Fruit fly (Drosophila melanogaster) whole organism, embryonic: ENCODE data around the gene CG6294.

Experiments used
- Ada2b ChIP-seq: fragments of 200-800 bp; sonication (Bioruptor generic); IDR thresholded peaks from 2 replicates; pipeline ENCODE4 v1.3.6; 2022; ENCODE audit warnings: missing biosample characterization, missing genetic modification characterization
- Aef1 ChIP-seq: fragments of 200-800 bp; sonication (Bioruptor generic); IDR thresholded peaks from 3 replicates; pipeline ENCODE4 v1.3.6; 2022; ENCODE audit warnings: missing biosample characterization, missing genetic modification characterization
- B-H1 ChIP-seq: fragments of 200-800 bp; sonication (Bioruptor generic); IDR thresholded peaks from 3 replicates; pipeline ENCODE4 v1.3.6; 2022; ENCODE audit warnings: missing biosample characterization, missing genetic modification characterization
- CG11398 ChIP-seq: fragments of 200-800 bp; sonication (Bioruptor generic); optimal IDR thresholded peaks from 2 replicates; lab custom pipeline; 2016; ENCODE audit warnings: missing biosample characterization, missing genetic modification characterization
- CG12104 ChIP-seq: fragments of 200-800 bp; sonication (Bioruptor generic); optimal IDR thresholded peaks from 3 replicates; lab custom pipeline; 2016; ENCODE audit warnings: missing biosample characterization, missing genetic modification characterization
- CG12219 ChIP-seq: fragments of 200-800 bp; sonication (Bioruptor generic); optimal IDR thresholded peaks from 3 replicates; lab custom pipeline; 2018; ENCODE audit warnings: missing biosample characterization, mild to moderate bottlenecking, missing genetic modification characterization
- CG12769 ChIP-seq: fragments of 200-800 bp; sonication (Bioruptor generic); optimal IDR thresholded peaks from 2 replicates; lab custom pipeline; 2019; ENCODE audit warnings: missing biosample characterization, mild to moderate bottlenecking, missing genetic modification characterization, moderate library complexity
- CG12942 ChIP-seq: fragments of 200-800 bp; sonication (Bioruptor generic); optimal IDR thresholded peaks from 3 replicates; lab custom pipeline; 2016; ENCODE audit warnings: missing biosample characterization, missing genetic modification characterization
- CG15514 ChIP-seq: fragments of 200-800 bp; sonication (Bioruptor generic); optimal IDR thresholded peaks from 3 replicates; lab custom pipeline; 2017; ENCODE audit warnings: missing biosample characterization, missing genetic modification characterization, mild to moderate bottlenecking, moderate library complexity, missing genetic modification reagents
- CG17359 ChIP-seq: fragments of 200-800 bp; sonication (Bioruptor generic); optimal IDR thresholded peaks from 3 replicates; lab custom pipeline; 2018; ENCODE audit warnings: missing biosample characterization, mild to moderate bottlenecking, missing genetic modification characterization, moderate library complexity
- CG18599 ChIP-seq: fragments of 200-800 bp; sonication (Bioruptor generic); optimal IDR thresholded peaks from 3 replicates; lab custom pipeline; 2017; ENCODE audit warnings: missing biosample characterization, missing genetic modification characterization, mild to moderate bottlenecking, moderate library complexity, missing genetic modification reagents
- CG4328 ChIP-seq: fragments of 200-800 bp; sonication (Bioruptor generic); optimal IDR thresholded peaks from 3 replicates; lab custom pipeline; 2017; ENCODE audit warnings: missing biosample characterization, missing genetic modification reagents, missing genetic modification characterization
- CG4424 ChIP-seq: fragments of 200-800 bp; sonication (Bioruptor generic); optimal IDR thresholded peaks from 3 replicates; lab custom pipeline; 2016; ENCODE audit warnings: missing biosample characterization, missing genetic modification characterization
- CG4617 ChIP-seq: fragments of 200-800 bp; sonication (Bioruptor generic); optimal IDR thresholded peaks from 3 replicates; lab custom pipeline; 2016; ENCODE audit warnings: missing biosample characterization, missing genetic modification characterization, borderline replicate concordance
- CG4820 ChIP-seq: fragments of 200-800 bp; sonication (Bioruptor generic); optimal IDR thresholded peaks from 3 replicates; lab custom pipeline; 2016; ENCODE audit warnings: missing biosample characterization, missing genetic modification characterization
- CG5953 ChIP-seq: fragments of 200-800 bp; sonication (Bioruptor generic); IDR thresholded peaks from 2 replicates; pipeline ENCODE4 v1.3.6; 2022; ENCODE audit warnings: missing biosample characterization, missing genetic modification characterization
- CG6175 ChIP-seq: fragments of 200-800 bp; sonication (Bioruptor generic); IDR thresholded peaks from 3 replicates; pipeline ENCODE4 v1.3.6; 2022; ENCODE audit warnings: missing biosample characterization, missing genetic modification characterization
- CG8290 ChIP-seq, 3 experiments: fragments of 200-800 bp; sonication (Bioruptor generic); optimal IDR thresholded peaks; 2 replicates each; lab custom pipeline; 2016 to 2019; ENCODE audit warnings: missing biosample characterization in 3 of 3, missing genetic modification characterization in 3 of 3, mild to moderate bottlenecking in 2 of 3, moderate library complexity in 1 of 3
- CG8924 ChIP-seq: fragments of 200-800 bp; optimal IDR thresholded peaks from 3 replicates; lab custom pipeline; 2019; ENCODE audit warnings: missing biosample characterization, mild to moderate bottlenecking, missing genetic modification characterization, moderate library complexity
- CG9727 ChIP-seq: fragments of 200-800 bp; sonication (Bioruptor generic); optimal IDR thresholded peaks from 3 replicates; lab custom pipeline; 2017; ENCODE audit warnings: missing biosample characterization, mild to moderate bottlenecking, missing genetic modification characterization
- Dip2 ChIP-seq: fragments of 200-800 bp; sonication (Bioruptor generic); IDR thresholded peaks from 2 replicates; pipeline ENCODE4 v1.3.6; 2022; ENCODE audit warnings: missing biosample characterization, missing genetic modification characterization
- MTF-1 ChIP-seq: fragments of 200-800 bp; sonication (Bioruptor generic); optimal IDR thresholded peaks from 2 replicates; lab custom pipeline; 2018; ENCODE audit warnings: missing biosample characterization, mild to moderate bottlenecking, missing genetic modification characterization, borderline replicate concordance
- Myb ChIP-seq: fragments of 200-800 bp; sonication (Bioruptor generic); optimal IDR thresholded peaks from 2 replicates; lab custom pipeline; 2016; ENCODE audit warnings: missing biosample characterization, missing genetic modification characterization
- NFAT ChIP-seq: fragments of 200-800 bp; sonication (Bioruptor generic); IDR thresholded peaks from 2 replicates; pipeline ENCODE4 v1.3.6; 2022; ENCODE audit warnings: missing biosample characterization, missing genetic modification characterization
- PHDP ChIP-seq: fragments of 200-800 bp; sonication (Bioruptor generic); optimal IDR thresholded peaks from 3 replicates; lab custom pipeline; 2018; ENCODE audit warnings: missing biosample characterization, mild to moderate bottlenecking, missing genetic modification characterization, moderate library complexity
- Ptx1 ChIP-seq: fragments of 200-800 bp; sonication (Bioruptor generic); IDR thresholded peaks from 2 replicates; pipeline ENCODE4 v1.3.6; 2022; ENCODE audit warnings: missing biosample characterization, missing genetic modification characterization
- Rfx ChIP-seq: fragments of 200-800 bp; sonication (Bioruptor generic); IDR thresholded peaks from 2 replicates; pipeline ENCODE4 v1.3.6; 2022; ENCODE audit warnings: missing biosample characterization, missing genetic modification characterization
- Scr ChIP-seq: fragments of 200-800 bp; sonication (Bioruptor generic); IDR thresholded peaks from 2 replicates; pipeline ENCODE4 v1.3.6; 2022; ENCODE audit warnings: missing biosample characterization, missing genetic modification characterization; ENCODE audit not compliant: partially characterized antibody
- Side ChIP-seq: fragments of 200-800 bp; sonication (Bioruptor generic); optimal IDR thresholded peaks from 2 replicates; lab custom pipeline; 2016; ENCODE audit warnings: missing biosample characterization, missing genetic modification characterization
- Xrp1 ChIP-seq: fragments of 200-800 bp; sonication (Bioruptor generic); IDR thresholded peaks from 2 replicates; pipeline ENCODE4 v1.3.6; 2022; ENCODE audit warnings: missing biosample characterization, missing genetic modification characterization
- ato ChIP-seq: fragments of 200-800 bp; sonication (Bioruptor generic); IDR thresholded peaks from 2 replicates; pipeline ENCODE4 v1.3.6; 2022; ENCODE audit warnings: missing biosample characterization, missing genetic modification characterization; ENCODE audit not compliant: partially characterized antibody
- az2 ChIP-seq: fragments of 200-800 bp; sonication (Bioruptor generic); optimal IDR thresholded peaks from 3 replicates; lab custom pipeline; 2016; ENCODE audit warnings: missing biosample characterization, missing genetic modification characterization
- dm ChIP-seq: fragments of 200-800 bp; sonication (Bioruptor generic); optimal IDR thresholded peaks from 3 replicates; lab custom pipeline; 2016; ENCODE audit warnings: missing biosample characterization, missing genetic modification characterization
- dmrt11E ChIP-seq: fragments of 200-800 bp; sonication (Bioruptor generic); optimal IDR thresholded peaks from 3 replicates; lab custom pipeline; 2018; ENCODE audit warnings: missing biosample characterization, mild to moderate bottlenecking, missing genetic modification characterization, moderate library complexity
- ewg ChIP-seq: fragments of 200-800 bp; sonication (Bioruptor generic); optimal IDR thresholded peaks from 3 replicates; lab custom pipeline; 2017; ENCODE audit warnings: mild to moderate bottlenecking, missing biosample characterization, missing genetic modification reagents, missing genetic modification characterization
- gem ChIP-seq: fragments of 200-800 bp; sonication (Bioruptor generic); optimal IDR thresholded peaks from 2 replicates; lab custom pipeline; 2019; ENCODE audit warnings: missing biosample characterization, mild to moderate bottlenecking, missing genetic modification characterization, moderate library complexity
- inv ChIP-seq: fragments of 200-800 bp; sonication (Bioruptor generic); IDR thresholded peaks from 2 replicates; pipeline ENCODE4 v1.3.6; 2022; ENCODE audit warnings: missing biosample characterization, missing genetic modification characterization; ENCODE audit not compliant: partially characterized antibody
- jumu ChIP-seq: fragments of 200-800 bp; sonication (Bioruptor generic); optimal IDR thresholded peaks from 3 replicates; lab custom pipeline; 2016; ENCODE audit warnings: missing biosample characterization, missing genetic modification characterization
- klu ChIP-seq: fragments of 200-800 bp; sonication (Bioruptor generic); IDR thresholded peaks from 2 replicates; pipeline ENCODE4 v1.3.6; 2022; ENCODE audit warnings: missing biosample characterization, missing genetic modification characterization
- nmo ChIP-seq: fragments of 200-800 bp; sonication (Bioruptor generic); optimal IDR thresholded peaks from 2 replicates; lab custom pipeline; 2018; ENCODE audit warnings: missing biosample characterization, mild to moderate bottlenecking, missing genetic modification characterization, moderate library complexity
- phol ChIP-seq: fragments of 200-800 bp; sonication (Bioruptor generic); optimal IDR thresholded peaks from 3 replicates; lab custom pipeline; 2018; ENCODE audit warnings: missing biosample characterization, mild to moderate bottlenecking, missing genetic modification characterization, moderate library complexity
- ssp ChIP-seq: fragments of 200-800 bp; sonication (Bioruptor generic); IDR thresholded peaks from 2 replicates; pipeline ENCODE4 v1.3.6; 2022; ENCODE audit warnings: missing biosample characterization, missing genetic modification characterization
- tll ChIP-seq, 2 experiments: fragments of 200-800 bp in 1 of 2; fragments of >200 bp in 1 of 2; sonication (Bioruptor generic) in 1 of 2; optimal IDR thresholded peaks; 2 replicates each; lab custom pipeline; 2017 to 2019; ENCODE audit warnings: missing biosample characterization in 2 of 2, missing genetic modification characterization in 2 of 2, mild to moderate bottlenecking in 1 of 2, moderate library complexity in 1 of 2

CG6294 gene

DNA sequence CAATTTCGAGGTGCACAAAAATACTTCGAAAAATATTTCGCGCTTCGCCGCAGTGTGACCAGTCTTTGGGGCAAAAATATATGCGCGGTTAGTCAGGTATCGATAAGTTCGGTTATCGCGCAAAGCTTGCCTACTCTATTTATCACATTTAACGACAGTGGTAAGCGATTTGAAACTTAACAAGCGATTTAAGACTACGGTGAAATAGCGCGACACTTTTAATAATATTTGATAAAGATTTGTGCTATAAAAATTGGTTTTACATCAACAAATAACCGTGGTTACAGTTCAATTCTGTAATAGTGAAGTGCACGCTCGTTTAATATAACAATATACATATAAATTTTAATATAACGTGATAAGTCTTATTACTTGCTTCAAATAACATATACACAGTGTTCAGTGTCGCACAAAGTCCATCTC lies 12.9 kb downstream of the CG6294 start, which contains the start of gene mh (continued):
- TF ChIP-seq CG12769 (tag; lab: Kevin White, UChicago) (no peak), CG11398 (GFP tag; lab: Kevin White, UChicago) (no peak), CG12942 (GFP tag; lab: Kevin White, UChicago) (no peak), CG4424 (peak; percentile 31), gem (no peak), CG4820 (GFP tag; lab: Kevin White, UChicago) (no peak), CG12104 (GFP tag; lab: Kevin White, UChicago) (no peak), MTF-1 (GFP tag; lab: Kevin White, UChicago) (no peak), CG8924 (no peak), dm (no peak), Scr (GFP tag; lab: Robert Waterston, UW) (peak; percentile 66), CG4328 (GFP tag; lab: Kevin White, UChicago) (no peak), CG15514 (GFP tag; lab: Kevin White, UChicago) (peak; percentile 48), CG8290 (GFP tag; optimal IDR thresholded peaks at IDR 0.05; lab: Kevin White, UChicago) (no peak), CG8290 (tag; optimal IDR thresholded peaks at IDR 0.05; lab: Kevin White, UChicago) (no peak), CG5953 (GFP tag; lab: Robert Waterston, UW) (no peak), CG4617 (no peak), tll (GFP tag; optimal IDR thresholded peaks at IDR 0.05; lab: Kevin White, UChicago) (no peak), jumu (GFP tag; lab: Kevin White, UChicago) (peak; percentile 5), Rfx (GFP tag; lab: Robert Waterston, UW) (peak; percentile 37; the same call in 1 of the 2 replicates), CG18599 (GFP tag; lab: Kevin White, UChicago) (no peak), az2 (GFP tag; lab: Kevin White, UChicago) (peak; percentile 52), nmo (GFP tag; lab: Kevin White, UChicago) (peak; percentile 62), CG17359 (no peak), Xrp1 (peak; percentile 11; the same call in 1 of the 2 replicates), NFAT (GFP tag; lab: Robert Waterston, UW) (no peak), Dip2 (GFP tag; lab: Robert Waterston, UW) (no peak), Ptx1 (GFP tag; lab: Robert Waterston, UW) (no peak), inv (GFP tag; lab: Robert Waterston, UW) (peak; percentile 50; the same call in 1 of the 2 replicates), ssp (GFP tag; lab: Robert Waterston, UW) (no peak), Ada2b (GFP tag; lab: Robert Waterston, UW) (peak; percentile 48), B-H1 (no peak), CG12219 (no peak), dmrt11E (tag; lab: Kevin White, UChicago) (no peak), Myb (GFP tag; lab: Kevin White, UChicago) (peak; percentile 74), CG6175 (GFP tag; lab: Robert Waterston, UW) (no peak), Side (GFP tag; lab: Kevin White, UChicago) (no peak), ato (GFP tag; lab: Robert Waterston, UW) (no peak; the same call in 1 of the 2 replicates), klu (GFP tag; lab: Robert Waterston, UW) (no peak), PHDP (tag; lab: Kevin White, UChicago) (no peak), Aef1 (0 out of 3 replicates have a peak, but pooled peaks have one; percentile 20), ewg (GFP tag; lab: Kevin White, UChicago) (peak; percentile 60), phol (tag; lab: Kevin White, UChicago) (peak; percentile 51), CG9727 (GFP tag; lab: Kevin White, UChicago) (peak; percentile 46)
- TF ChIP-seq, all 482 proteins: peak for 109
